Worm (Caenorhabditis elegans): ENCODE measurements around the gene ZK1240.3.

The ZK1240.3 gene

DNA sequence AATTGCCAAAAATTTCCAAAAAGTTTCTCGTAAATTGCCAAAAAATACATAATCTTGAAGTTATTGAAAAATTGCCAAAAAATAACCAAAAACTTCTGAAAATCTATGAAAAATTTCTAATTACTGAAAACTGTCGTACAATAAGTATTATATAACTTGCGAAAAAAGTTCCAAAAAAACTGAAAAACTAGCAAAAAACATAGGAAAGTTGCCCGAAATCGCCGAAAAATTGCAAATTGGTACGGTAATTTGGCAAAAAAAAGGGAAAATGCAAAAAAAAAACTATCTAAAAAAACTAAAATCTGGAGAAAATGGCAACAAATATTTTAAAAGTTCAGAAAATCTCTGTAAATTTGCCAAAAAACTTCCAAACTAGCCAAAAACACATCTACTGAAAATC, 21.4 kb downstream of the ZK1240.3 start, which contains the start of gene enri-1:
Gene enri-1 (minus strand): TSS at position 101 of the 400 bp plus-strand sequence.
- TF ChIP-seq nhr-11 (tag; optimal IDR thresholded peaks at IDR 0.05) (no peak), pax-1 (tag; optimal IDR thresholded peaks at IDR 0.05) (no peak), K09A11.1 (tag; optimal IDR thresholded peaks at IDR 0.05; ENCODE audit: insufficient read depth) (no peak), npax-4 (tag; optimal IDR thresholded peaks at IDR 0.05) (no peak), eyg-1 (tag; optimal IDR thresholded peaks at IDR 0.05) (no peak), ceh-31 (tag; optimal IDR thresholded peaks at IDR 0.05) (no peak), pha-4 (tag; optimal IDR thresholded peaks at IDR 0.05) (no peak), ceh-30 (tag; optimal IDR thresholded peaks at IDR 0.05) (no peak), ztf-16 (tag; optimal IDR thresholded peaks at IDR 0.05) (no peak), ahr-1 (tag; optimal IDR thresholded peaks at IDR 0.05) (no peak), lim-6 (tag; optimal IDR thresholded peaks at IDR 0.05) (no peak), sox-2 (GFP tag; IDR thresholded peaks at IDR 0.05) (no peak), ceh-6 (GFP tag; optimal IDR thresholded peaks at IDR 0.05) (no peak), pat-9 (tag; optimal IDR thresholded peaks at IDR 0.05) (no peak)

DNA sequence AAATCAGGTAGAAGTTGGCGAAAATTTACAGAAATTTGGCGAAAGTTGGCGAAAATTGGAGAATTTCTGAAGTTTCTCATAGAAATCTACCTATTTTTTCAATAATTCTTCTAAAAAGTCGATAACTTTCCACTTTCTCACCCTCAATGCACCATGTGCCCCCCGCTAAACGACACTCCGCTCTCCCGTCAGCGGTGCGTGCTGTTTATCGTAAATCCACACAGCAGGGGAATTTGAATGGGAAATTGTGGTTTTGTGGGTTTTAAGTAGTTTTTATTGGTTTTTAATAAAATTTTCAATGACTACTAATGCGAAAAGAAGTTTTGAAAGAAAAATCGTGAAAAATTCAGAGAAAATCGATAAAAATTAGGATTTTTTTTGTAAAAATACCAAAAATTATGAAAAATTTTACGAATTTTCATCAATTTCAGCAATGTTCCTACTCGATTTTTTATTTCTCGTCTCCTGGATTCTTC, 21.9 kb downstream of the ZK1240.3 start, which contains the start of gene F43C11.6:
Gene F43C11.6 (plus strand): TSS at position 426 of the 476 bp plus-strand sequence.
- no peak for TF ChIP-seq pag-3 (tag; optimal IDR thresholded peaks at IDR 0.05; ENCODE audit: borderline replicate concordance)
- TF ChIP-seq ref-2 (tag; optimal IDR thresholded peaks at IDR 0.05) = no peak
- no peak for TF ChIP-seq dve-1 (tag; optimal IDR thresholded peaks at IDR 0.05)
- no peak for TF ChIP-seq tbx-2 (tag; optimal IDR thresholded peaks at IDR 0.05)
- TF ChIP-seq rnt-1 (tag; optimal IDR thresholded peaks at IDR 0.05) = peak; percentile 28
- TF ChIP-seq ceh-48 (tag; optimal IDR thresholded peaks at IDR 0.05) = peak; percentile 20
- TF ChIP-seq ceh-24 (tag; optimal IDR thresholded peaks at IDR 0.05) = no peak
- no peak for TF ChIP-seq pha-2 (tag; optimal IDR thresholded peaks at IDR 0.05)
- no peak for TF ChIP-seq syd-9 (tag; optimal IDR thresholded peaks at IDR 0.05)
- TF ChIP-seq sdc-2 (tag; optimal IDR thresholded peaks at IDR 0.05) = no peak
- no peak for TF ChIP-seq C08G9.2 (tag; optimal IDR thresholded peaks at IDR 0.05)
- no peak for TF ChIP-seq ceh-19 (GFP tag; optimal IDR thresholded peaks at IDR 0.05)
- TF ChIP-seq ceh-31 (tag; optimal IDR thresholded peaks at IDR 0.05) = peak; percentile 12
- TF ChIP-seq madf-2 (tag; optimal IDR thresholded peaks at IDR 0.05) = no peak

DNA sequence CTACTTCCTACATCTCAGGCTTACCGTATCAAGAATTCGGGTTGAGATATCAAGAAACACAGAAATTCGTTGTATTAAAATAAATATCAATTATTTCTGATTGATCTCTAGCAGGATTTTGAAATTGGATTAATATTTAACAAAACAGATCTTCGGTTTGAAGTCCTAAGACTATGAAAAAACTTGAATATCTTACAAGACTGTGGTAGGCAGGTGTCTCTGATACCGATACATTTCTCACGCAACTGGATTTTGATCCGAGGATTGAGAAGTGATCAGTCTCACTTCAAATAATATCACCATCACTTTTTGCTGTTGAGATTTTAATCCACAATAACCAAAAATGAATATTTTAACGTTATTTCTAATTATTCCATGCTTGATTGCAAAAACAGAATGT, 26.5 kb downstream of the ZK1240.3 start, which contains the start of gene F43C11.4:
Gene F43C11.4 (plus strand): TSS at position 301 of the 400 bp plus-strand sequence.
- TF ChIP-seq ceh-2 (tag; optimal IDR thresholded peaks at IDR 0.05) (no peak), fkh-10 (GFP tag; optimal IDR thresholded peaks at IDR 0.05) (no peak), elt-4 (tag; optimal IDR thresholded peaks at IDR 0.05) (no peak), sdc-2 (tag; optimal IDR thresholded peaks at IDR 0.05) (no peak), ceh-22 (tag; optimal IDR thresholded peaks at IDR 0.05) (no peak), zip-5 (tag; optimal IDR thresholded peaks at IDR 0.05) (no peak), ama-1 (optimal IDR thresholded peaks at IDR 0.05) (no peak), nfya-1 (tag; optimal IDR thresholded peaks at IDR 0.05) (no peak), K09A11.1 (tag; optimal IDR thresholded peaks at IDR 0.05; ENCODE audit: insufficient read depth) (no peak), ceh-30 (tag; optimal IDR thresholded peaks at IDR 0.05) (no peak), sox-4 (tag; optimal IDR thresholded peaks at IDR 0.05) (no peak), rnt-1 (tag; optimal IDR thresholded peaks at IDR 0.05) (no peak), sox-2 (GFP tag; IDR thresholded peaks at IDR 0.05) (no peak), ceh-48 (tag; optimal IDR thresholded peaks at IDR 0.05) (no peak), pat-9 (tag; optimal IDR thresholded peaks at IDR 0.05) (no peak), elt-2 (tag; optimal IDR thresholded peaks at IDR 0.05) (no peak), ceh-6 (GFP tag; optimal IDR thresholded peaks at IDR 0.05) (no peak), mec-3 (tag; optimal IDR thresholded peaks at IDR 0.05; ENCODE audit: borderline replicate concordance) (no peak), ceh-19 (GFP tag; optimal IDR thresholded peaks at IDR 0.05) (no peak), nhr-232 (tag; optimal IDR thresholded peaks at IDR 0.05) (no peak)
